Worm (Caenorhabditis elegans): Measurements from ENCODE around the gene srt-6.

The srt-6 gene

ce11 chrV:7408520-7408919 lies at the start of gene srt-6:
srt-6 (minus strand) TSS chrV:7408814.
- TF ChIP-seq madf-10 (tag; optimal IDR thresholded peaks at IDR 0.05) (no peak), ccch-3 (GFP tag; optimal IDR thresholded peaks at IDR 0.05) (no peak), hlh-26 (GFP tag; conservative IDR thresholded peaks at IDR 0.05) (no peak), sdz-38 (tag; optimal IDR thresholded peaks at IDR 0.05) (no peak), hsf-1 (GFP tag; IDR thresholded peaks at IDR 0.05) (no peak), akir-1 (GFP tag; optimal IDR thresholded peaks at IDR 0.05) (no peak), sptf-2 (GFP tag; optimal IDR thresholded peaks at IDR 0.05) (no peak), snpc-1.3 (tag; optimal IDR thresholded peaks at IDR 0.05; ENCODE audit: insufficient read depth) (no peak), B0035.1 (tag; optimal IDR thresholded peaks at IDR 0.05) (no peak), attf-6 (GFP tag; IDR thresholded peaks at IDR 0.05) (no peak), pha-4 (tag; optimal IDR thresholded peaks at IDR 0.05) (no peak), nfya-2 (GFP tag; IDR thresholded peaks at IDR 0.05) (no peak), tbp1 (GFP tag; optimal IDR thresholded peaks at IDR 0.05) (no peak), rcor-1 (GFP tag; IDR thresholded peaks at IDR 0.05) (no peak), atf-7 (tag; optimal IDR thresholded peaks at IDR 0.05) (no peak), Y56A3A.18 (GFP tag; IDR thresholded peaks at IDR 0.05) (no peak), hrde-1 (tag; optimal IDR thresholded peaks at IDR 0.05; ENCODE audit: borderline replicate concordance) (no peak)

- no peak for TF ChIP-seq Y67H2A.10 (GFP tag; conservative IDR thresholded peaks at IDR 0.05)
- TF ChIP-seq Y79H2A.3 (GFP tag; conservative IDR thresholded peaks at IDR 0.05): no peak
- no peak for TF ChIP-seq tbp1 (GFP tag; optimal IDR thresholded peaks at IDR 0.05)
- no peak for TF ChIP-seq hlh-12 (tag; optimal IDR thresholded peaks at IDR 0.05)
- no peak for TF ChIP-seq ztf-6 (GFP tag; IDR thresholded peaks at IDR 0.05)
- no peak for TF ChIP-seq bed-2 (GFP tag; IDR thresholded peaks at IDR 0.05)
- TF ChIP-seq let-607 (tag; optimal IDR thresholded peaks at IDR 0.05): no peak
- no peak for TF ChIP-seq ceh-58 (GFP tag; IDR thresholded peaks at IDR 0.05)
- TF ChIP-seq Y53G8AR.9 (GFP tag; conservative IDR thresholded peaks at IDR 0.05): no peak
- no peak for TF ChIP-seq hmg-20 (GFP tag; IDR thresholded peaks at IDR 0.05)
- TF ChIP-seq attf-6 (GFP tag; IDR thresholded peaks at IDR 0.05): no peak
- no peak for TF ChIP-seq zfh-2 (GFP tag; conservative IDR thresholded peaks at IDR 0.05)
Measured at ce11 chrV:7455008-7455407, 46.4 kb upstream of the srt-6 start, which contains the start of gene F25E5.2. F25E5.2 (plus strand) TSS chrV:7455308.

- no peak for TF ChIP-seq egl-44 (GFP tag; IDR thresholded peaks at IDR 0.05)
- no peak for TF ChIP-seq F55B11.4 (tag; optimal IDR thresholded peaks at IDR 0.05; ENCODE audit: borderline replicate concordance, insufficient read depth)
- TF ChIP-seq ceh-40 (GFP tag; IDR thresholded peaks at IDR 0.05): no peak
- no peak for TF ChIP-seq lsl-1 (GFP tag; optimal IDR thresholded peaks at IDR 0.05)
- no peak for TF ChIP-seq akir-1 (GFP tag; optimal IDR thresholded peaks at IDR 0.05)
Measured at ce11 chrV:7454236-7454635, 45.6 kb upstream of the srt-6 start, which contains the start of gene try-8. try-8 (minus strand) TSS chrV:7454336.

ce11 chrV:7451421-7451820 lies 42.8 kb upstream of the srt-6 start, which contains the start of gene try-11:
try-11 (plus strand) TSS chrV:7451721.
- TF ChIP-seq dpff-1 (tag; optimal IDR thresholded peaks at IDR 0.05): no peak
- no peak for TF ChIP-seq tbx-9 (tag; optimal IDR thresholded peaks at IDR 0.05; ENCODE audit: borderline replicate concordance)
- TF ChIP-seq mes-4 (tag; optimal IDR thresholded peaks at IDR 0.05): no peak
- no peak for TF ChIP-seq K12H6.12 (tag; optimal IDR thresholded peaks at IDR 0.05)
- TF ChIP-seq let-607 (tag; optimal IDR thresholded peaks at IDR 0.05): no peak
- TF ChIP-seq tlf-1 (GFP tag; optimal IDR thresholded peaks at IDR 0.05): no peak
- TF ChIP-seq attf-6 (GFP tag; IDR thresholded peaks at IDR 0.05): no peak
- TF ChIP-seq cebp-2 (GFP tag; IDR thresholded peaks at IDR 0.05): no peak
- TF ChIP-seq rcor-1 (GFP tag; IDR thresholded peaks at IDR 0.05): no peak
- no peak for TF ChIP-seq snpc-1.1 (tag; optimal IDR thresholded peaks at IDR 0.05; ENCODE audit: insufficient read depth)
- TF ChIP-seq dpl-1 (GFP tag; optimal IDR thresholded peaks at IDR 0.05): no peak
- TF ChIP-seq bed-1 (GFP tag; IDR thresholded peaks at IDR 0.05): no peak

Measured in whole organism, young adult.